Fruit fly (Drosophila melanogaster): Measurements from ENCODE around the gene HGTX.

DNA sequence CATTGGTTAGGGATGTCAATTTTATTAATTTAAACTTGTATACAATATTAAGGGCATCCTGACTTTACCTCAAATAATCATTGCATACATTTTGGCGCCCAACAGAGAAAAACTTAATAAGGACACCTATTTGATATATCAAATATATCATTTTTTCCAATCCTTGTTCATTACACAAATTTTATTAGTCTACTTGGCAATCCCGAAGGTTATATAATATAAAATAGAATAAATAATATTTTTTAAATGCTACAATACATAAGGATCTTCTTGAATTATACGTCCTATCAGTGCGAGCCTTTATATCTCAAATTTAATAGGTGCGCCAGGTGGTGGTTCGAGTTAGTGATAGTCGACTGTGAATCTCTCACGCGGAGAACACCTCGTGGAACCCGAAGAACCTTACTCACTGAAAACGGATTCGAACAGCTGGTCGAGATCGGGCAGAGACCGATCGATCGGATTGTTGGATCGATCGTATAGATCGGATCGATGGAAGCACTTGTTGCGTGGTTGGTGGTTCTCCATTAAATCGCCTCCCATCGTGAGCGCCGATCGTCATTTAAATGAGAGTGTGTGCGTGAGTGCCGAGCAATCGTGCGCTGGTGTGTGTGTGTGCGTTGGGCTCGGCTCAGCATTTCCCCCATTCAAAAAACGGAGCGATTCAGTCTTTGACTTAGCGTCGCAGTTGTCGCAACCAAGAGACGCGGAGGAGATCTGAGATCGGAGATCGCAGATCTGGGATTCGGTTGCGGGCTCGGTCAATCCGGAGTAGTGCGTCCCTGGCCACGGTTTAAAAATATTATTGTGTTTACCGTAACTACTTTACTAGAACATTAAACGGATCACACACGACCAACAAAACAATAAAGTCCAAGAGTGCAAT is 14.7 kb upstream of the HGTX start, which contains the start of gene shd:
- TF ChIP-seq Abd-B (GFP tag; optimal IDR thresholded peaks at IDR 0.05): no peak
- peak; percentile 47 for TF ChIP-seq br (GFP tag; optimal IDR thresholded peaks at IDR 0.05)
- peak; percentile 53 for TF ChIP-seq Sp1 (GFP tag; optimal IDR thresholded peaks at IDR 0.05)
- TF ChIP-seq psq (GFP tag; optimal IDR thresholded peaks at IDR 0.05): peak; percentile 63
- TF ChIP-seq Hnf4 (GFP tag; optimal IDR thresholded peaks at IDR 0.05): no peak
- TF ChIP-seq CrebA (GFP tag; optimal IDR thresholded peaks at IDR 0.05; ENCODE audit: borderline replicate concordance): peak; percentile 57
- no peak for TF ChIP-seq Hr83 (GFP tag; optimal IDR thresholded peaks at IDR 0.05; ENCODE audit: poor library complexity, severe bottlenecking)
- no peak for TF ChIP-seq N (GFP tag; optimal IDR thresholded peaks at IDR 0.05)
- no peak for TF ChIP-seq Hr78 (GFP tag; optimal IDR thresholded peaks at IDR 0.05)
- TF ChIP-seq CG9705 (GFP tag; optimal IDR thresholded peaks at IDR 0.05): peak; percentile 22
- no peak for TF ChIP-seq lola (GFP tag; optimal IDR thresholded peaks at IDR 0.05)
- no peak for TF ChIP-seq Dfd (GFP tag; optimal IDR thresholded peaks at IDR 0.05)
- TF ChIP-seq OdsH (GFP tag; optimal IDR thresholded peaks at IDR 0.05): peak; percentile 25

Data from whole organism, wandering third instar larva.